Fruit fly (Drosophila melanogaster) whole organism, embryonic: ENCODE results near the gene Spn28Dc.

Experiments
- Asciz ChIP-seq: fragments of 200-800 bp; sonication (Bioruptor generic); optimal IDR thresholded peaks from 2 replicates; lab custom pipeline; 2017; ENCODE audit warnings: missing biosample characterization, mild to moderate bottlenecking, missing genetic modification characterization, missing genetic modification reagents
- Awh ChIP-seq: fragments of 200-800 bp; sonication (Bioruptor generic); IDR thresholded peaks from 2 replicates; pipeline ENCODE4, ENCODE4 v1.3.6; 2022; ENCODE audit warnings: missing biosample characterization, missing genetic modification characterization
- Bgb ChIP-seq: fragments of 200-800 bp; sonication (Bioruptor generic); IDR thresholded peaks from 2 replicates; pipeline ENCODE4 v1.3.6; 2022; ENCODE audit warnings: missing biosample characterization, missing genetic modification characterization; ENCODE audit not compliant: partially characterized antibody
- Blimp-1 ChIP-seq: fragments of 200-800 bp; sonication (Bioruptor generic); optimal IDR thresholded peaks from 3 replicates; lab custom pipeline; 2018; ENCODE audit warnings: missing biosample characterization, missing genetic modification characterization, mild to moderate bottlenecking, moderate library complexity, missing genetic modification reagents
- Bteb2 ChIP-seq: fragments of 200-800 bp; sonication (Bioruptor generic); optimal IDR thresholded peaks from 2 replicates; lab custom pipeline; 2016; ENCODE audit warnings: missing biosample characterization, missing genetic modification characterization
- CG10565 ChIP-seq: fragments of 200-800 bp; sonication (Bioruptor generic); optimal IDR thresholded peaks from 3 replicates; lab custom pipeline; 2016; ENCODE audit warnings: missing biosample characterization, mild to moderate bottlenecking, missing genetic modification characterization
- CG12299 ChIP-seq: fragments of 200-800 bp; sonication (Bioruptor generic); optimal IDR thresholded peaks from 2 replicates; lab custom pipeline; 2018; ENCODE audit warnings: missing biosample characterization, mild to moderate bottlenecking, missing genetic modification characterization
- CG12391 ChIP-seq: fragments of 200-800 bp; sonication (Bioruptor generic); optimal IDR thresholded peaks from 3 replicates; lab custom pipeline; 2018; ENCODE audit warnings: missing biosample characterization, mild to moderate bottlenecking, missing genetic modification characterization, moderate library complexity
- CG12659 ChIP-seq: fragments of 200-800 bp; sonication (Bioruptor generic); optimal IDR thresholded peaks from 3 replicates; lab custom pipeline; 2017; ENCODE audit warnings: mild to moderate bottlenecking, missing biosample characterization, missing genetic modification reagents, missing genetic modification characterization
- CG13775 ChIP-seq: fragments of 200-800 bp; sonication (Bioruptor generic); optimal IDR thresholded peaks from 3 replicates; lab custom pipeline; 2017; ENCODE audit warnings: missing biosample characterization, mild to moderate bottlenecking, missing genetic modification characterization
- CG17612 ChIP-seq: fragments of 200-800 bp; sonication (Bioruptor generic); IDR thresholded peaks from 2 replicates; pipeline ENCODE4 v1.3.6; 2022; ENCODE audit warnings: missing biosample characterization, missing genetic modification characterization
- CG2199 ChIP-seq: fragments of 200-800 bp; sonication (Bioruptor generic); IDR thresholded peaks from 3 replicates; pipeline ENCODE4 v1.3.6; 2022; ENCODE audit warnings: missing biosample characterization, missing genetic modification characterization
- CG2875 ChIP-seq: fragments of 200-800 bp; sonication (Bioruptor generic); optimal IDR thresholded peaks from 2 replicates; lab custom pipeline; 2017; ENCODE audit warnings: missing biosample characterization, mild to moderate bottlenecking, missing genetic modification characterization, missing genetic modification reagents
- CG33557 ChIP-seq: fragments of 200-800 bp; sonication (Bioruptor generic); optimal IDR thresholded peaks from 2 replicates; lab custom pipeline; 2019; ENCODE audit warnings: missing biosample characterization, mild to moderate bottlenecking, missing genetic modification characterization, moderate library complexity
- CG34224 ChIP-seq: fragments of 200-800 bp; sonication (Bioruptor generic); IDR thresholded peaks from 3 replicates; pipeline ENCODE4 v1.3.6; 2022; ENCODE audit warnings: missing biosample characterization, missing genetic modification characterization; ENCODE audit not compliant: partially characterized antibody
- CG6654 ChIP-seq: fragments of 200-800 bp; sonication (Bioruptor generic); optimal IDR thresholded peaks from 2 replicates; lab custom pipeline; 2017; ENCODE audit warnings: missing biosample characterization, mild to moderate bottlenecking, missing genetic modification characterization
- CG7357 ChIP-seq: fragments of 200-800 bp; sonication (Bioruptor generic); IDR thresholded peaks from 3 replicates; pipeline ENCODE4 v1.3.6; 2022; ENCODE audit warnings: missing biosample characterization, missing genetic modification characterization
- CG7745 ChIP-seq: fragments of 200-800 bp; sonication (Bioruptor generic); optimal IDR thresholded peaks from 2 replicates; lab custom pipeline; 2018; ENCODE audit warnings: missing biosample characterization, mild to moderate bottlenecking, missing genetic modification characterization, moderate library complexity
- Doc3 ChIP-seq: fragments of 200-800 bp; sonication (Bioruptor generic); IDR thresholded peaks from 3 replicates; pipeline ENCODE4 v1.3.6; 2022; ENCODE audit warnings: missing biosample characterization, missing genetic modification characterization; ENCODE audit not compliant: partially characterized antibody
- Eip74EF ChIP-seq, 2 experiments: fragments of 200-800 bp in 1 of 2; fragments of >200 bp in 1 of 2; sonication (Bioruptor generic) in 1 of 2; optimal IDR thresholded peaks; 2 replicates each; lab custom pipeline; 2017 to 2019; ENCODE audit warnings: missing biosample characterization in 2 of 2, missing genetic modification characterization in 2 of 2, mild to moderate bottlenecking in 1 of 2, moderate library complexity in 1 of 2
- H2.0 ChIP-seq: fragments of 200-800 bp; sonication (Bioruptor generic); IDR thresholded peaks from 2 replicates; pipeline ENCODE4 v1.3.6; 2022; ENCODE audit warnings: missing biosample characterization, missing genetic modification characterization
- Kr ChIP-seq: fragments of 200-800 bp; sonication (Bioruptor generic); optimal IDR thresholded peaks from 2 replicates; lab custom pipeline; 2017; ENCODE audit warnings: missing biosample characterization, mild to moderate bottlenecking, missing genetic modification characterization
- Lpt ChIP-seq: fragments of >200 bp; optimal IDR thresholded peaks from 2 replicates; lab custom pipeline; 2018; ENCODE audit warnings: missing biosample characterization, missing genetic modification characterization
- Opbp ChIP-seq: fragments of 200-800 bp; sonication (Bioruptor generic); IDR thresholded peaks from 3 replicates; pipeline ENCODE4 v1.3.6; 2022; ENCODE audit warnings: missing biosample characterization, missing genetic modification characterization; ENCODE audit not compliant: partially characterized antibody
- Sox100B ChIP-seq: fragments of 200-800 bp; sonication (Bioruptor generic); optimal IDR thresholded peaks from 3 replicates; lab custom pipeline; 2018; ENCODE audit warnings: missing biosample characterization, mild to moderate bottlenecking, missing genetic modification characterization
- Sry-β ChIP-seq: fragments of 200-800 bp; sonication (Bioruptor generic); optimal IDR thresholded peaks from 2 replicates; lab custom pipeline; 2018; ENCODE audit warnings: missing biosample characterization, mild to moderate bottlenecking, missing genetic modification characterization, moderate library complexity
- YL-1 ChIP-seq: fragments of 200-800 bp; sonication (Bioruptor generic); optimal IDR thresholded peaks from 3 replicates; lab custom pipeline; 2017; ENCODE audit warnings: missing biosample characterization, mild to moderate bottlenecking, missing genetic modification characterization
- bab2 ChIP-seq: fragments of 200-800 bp; sonication (Bioruptor generic); optimal IDR thresholded peaks from 2 replicates; lab custom pipeline; 2016; ENCODE audit warnings: missing biosample characterization, missing genetic modification characterization
- btn ChIP-seq: fragments of 200-800 bp; sonication (Bioruptor generic); optimal IDR thresholded peaks from 2 replicates; lab custom pipeline; 2016; ENCODE audit warnings: missing biosample characterization, missing genetic modification characterization
- caup ChIP-seq: fragments of 200-800 bp; sonication (Bioruptor generic); optimal IDR thresholded peaks from 3 replicates; lab custom pipeline; 2017; ENCODE audit warnings: missing biosample characterization, mild to moderate bottlenecking, missing genetic modification characterization, moderate library complexity; ENCODE audit not compliant: severe bottlenecking
- dimm ChIP-seq: fragments of 200-800 bp; sonication (Bioruptor generic); IDR thresholded peaks from 2 replicates; pipeline ENCODE4 v1.3.6; 2022; ENCODE audit warnings: missing biosample characterization, missing genetic modification characterization
- dysf ChIP-seq: fragments of 200-800 bp; sonication (Bioruptor generic); IDR thresholded peaks from 3 replicates; pipeline ENCODE4 v1.3.6; 2022; ENCODE audit warnings: missing biosample characterization, missing genetic modification characterization
- gfzf ChIP-seq: fragments of 200-800 bp; sonication (Bioruptor generic); optimal IDR thresholded peaks from 2 replicates; lab custom pipeline; 2016; ENCODE audit warnings: missing biosample characterization, mild to moderate bottlenecking, missing genetic modification characterization, moderate library complexity
- ind ChIP-seq: fragments of 200-800 bp; sonication (Bioruptor generic); optimal IDR thresholded peaks from 3 replicates; lab custom pipeline; 2016; ENCODE audit warnings: missing biosample characterization, missing genetic modification characterization
- insv ChIP-seq, 2 experiments: fragments of 200-800 bp; sonication (Bioruptor generic); optimal IDR thresholded peaks; 3 replicates each; lab custom pipeline; 2016 to 2018; ENCODE audit warnings: missing biosample characterization in 2 of 2, missing genetic modification characterization in 2 of 2
- mirr ChIP-seq: fragments of 200-800 bp; sonication (Bioruptor generic); optimal IDR thresholded peaks from 3 replicates; lab custom pipeline; 2018; ENCODE audit warnings: missing biosample characterization, mild to moderate bottlenecking, missing genetic modification characterization
- mld ChIP-seq: fragments of 200-800 bp; sonication (Bioruptor generic); IDR thresholded peaks from 3 replicates; pipeline ENCODE4 v1.3.6; 2022; ENCODE audit warnings: missing biosample characterization, missing genetic modification characterization; ENCODE audit not compliant: partially characterized antibody
- pros ChIP-seq: fragments of 200-800 bp; sonication (Bioruptor generic); optimal IDR thresholded peaks from 3 replicates; lab custom pipeline; 2019; ENCODE audit warnings: missing biosample characterization, mild to moderate bottlenecking, missing genetic modification characterization, moderate library complexity
- rib ChIP-seq: fragments of 200-800 bp; sonication (Bioruptor generic); IDR thresholded peaks from 2 replicates; pipeline ENCODE4 v1.3.6; 2022; ENCODE audit warnings: missing biosample characterization, missing genetic modification characterization
- sim ChIP-seq: fragments of 200-800 bp; sonication (Bioruptor generic); IDR thresholded peaks from 2 replicates; pipeline ENCODE4 v1.3.6; 2022; ENCODE audit warnings: missing biosample characterization, missing genetic modification characterization
- slou ChIP-seq: fragments of 200-800 bp; sonication (Bioruptor generic); optimal IDR thresholded peaks from 3 replicates; lab custom pipeline; 2016; ENCODE audit warnings: missing biosample characterization, missing genetic modification characterization
- sna ChIP-seq: fragments of 200-800 bp; sonication (Bioruptor generic); IDR thresholded peaks from 2 replicates; pipeline ENCODE4 v1.3.6; 2022; ENCODE audit warnings: missing biosample characterization, missing genetic modification characterization; ENCODE audit not compliant: partially characterized antibody
- trem ChIP-seq: fragments of 200-800 bp; optimal IDR thresholded peaks from 3 replicates; lab custom pipeline; 2019; ENCODE audit warnings: missing biosample characterization, mild to moderate bottlenecking, missing genetic modification characterization, moderate library complexity
- usp ChIP-seq: fragments of >200 bp; optimal IDR thresholded peaks from 2 replicates; lab custom pipeline; 2017; ENCODE audit warnings: missing biosample characterization, missing genetic modification characterization
- vnd ChIP-seq: fragments of 200-800 bp; sonication (Bioruptor generic); IDR thresholded peaks from 3 replicates; pipeline ENCODE4 v1.3.6; 2022; ENCODE audit warnings: missing biosample characterization, missing genetic modification characterization; ENCODE audit not compliant: partially characterized antibody
- vvl ChIP-seq: fragments of 200-800 bp; sonication (Bioruptor generic); IDR thresholded peaks from 2 replicates; pipeline ENCODE4 v1.3.6; 2022; ENCODE audit warnings: missing biosample characterization, missing genetic modification characterization
- wek ChIP-seq: fragments of 200-800 bp; sonication (Bioruptor generic); optimal IDR thresholded peaks from 3 replicates; lab custom pipeline; 2018; ENCODE audit warnings: missing biosample characterization, mild to moderate bottlenecking, missing genetic modification characterization, moderate library complexity

The Spn28Dc gene

dm6 chr2L:8007160-8007876 lies at the start of gene Spn28Dc (continued):
- no peak for TF ChIP-seq gfzf

- TF ChIP-seq CG7357 (GFP tag; lab: Robert Waterston, UW) (no peak), CG7745 (no peak), wek (GFP tag; lab: Kevin White, UChicago) (no peak), dysf (GFP tag; lab: Robert Waterston, UW) (no peak), Kr (GFP tag; lab: Kevin White, UChicago) (no peak), Blimp-1 (GFP tag; lab: Kevin White, UChicago) (peak; percentile 100), rib (GFP tag; lab: Robert Waterston, UW) (0 out of 2 replicates have a peak, but pooled peaks have one; percentile 35), caup (GFP tag; lab: Kevin White, UChicago) (no peak), insv (GFP tag; optimal IDR thresholded peaks at IDR 0.05; lab: Kevin White, UChicago) (no peak), CG2875 (GFP tag; lab: Kevin White, UChicago) (no peak), YL-1 (GFP tag; lab: Kevin White, UChicago) (peak; percentile 73), Sry-β (GFP tag; lab: Kevin White, UChicago) (no peak), usp (no peak), vnd (GFP tag; lab: Robert Waterston, UW) (peak; percentile 16), CG34224 (GFP tag; lab: Robert Waterston, UW) (peak; percentile 84), pros (GFP tag; lab: Kevin White, UChicago) (no peak), ind (GFP tag; lab: Kevin White, UChicago) (no peak), Bgb (GFP tag; lab: Robert Waterston, UW) (peak; percentile 77), dimm (GFP tag; lab: Robert Waterston, UW) (no peak), Asciz (GFP tag; lab: Kevin White, UChicago) (no peak), CG12299 (tag; lab: Kevin White, UChicago) (no peak), mirr (GFP tag; lab: Kevin White, UChicago) (no peak), btn (GFP tag; lab: Kevin White, UChicago) (no peak), CG2199 (GFP tag; lab: Robert Waterston, UW) (no peak), bab2 (GFP tag; lab: Kevin White, UChicago) (no peak), mld (GFP tag; lab: Robert Waterston, UW) (peak; percentile 47; the same call in 1 of the 3 replicates), CG12659 (no peak), CG33557 (GFP tag; lab: Kevin White, UChicago) (no peak), CG17612 (GFP tag; lab: Robert Waterston, UW) (no peak), Doc3 (GFP tag; lab: Robert Waterston, UW) (peak; percentile 31; the same call in 1 of the 3 replicates), Bteb2 (GFP tag; lab: Kevin White, UChicago) (no peak), Awh (no peak), Sox100B (GFP tag; lab: Kevin White, UChicago) (no peak), trem (tag; lab: Kevin White, UChicago) (peak; percentile 9), CG10565 (GFP tag; lab: Kevin White, UChicago) (no peak), CG6654 (GFP tag; lab: Kevin White, UChicago) (no peak), Opbp (GFP tag; lab: Robert Waterston, UW) (peak; percentile 78; the same call in 2 of the 3 replicates), vvl (peak; percentile 71; the same call in 1 of the 2 replicates), CG12391 (tag; lab: Kevin White, UChicago) (no peak), H2.0 (GFP tag; lab: Robert Waterston, UW) (no peak), slou (GFP tag; lab: Kevin White, UChicago) (no peak), CG13775 (GFP tag; lab: Kevin White, UChicago) (no peak), Lpt (GFP tag; lab: Kevin White, UChicago) (no peak), Eip74EF (GFP tag; optimal IDR thresholded peaks at IDR 0.05; lab: Kevin White, UChicago) (no peak), sna (GFP tag; lab: Robert Waterston, UW) (peak; percentile 55), sim (GFP tag; lab: Robert Waterston, UW) (no peak)
Observed at dm6 chr2L:8043282-8043668, 36.3 kb upstream of the Spn28Dc start, which contains the start of gene Megf8. TSS of gene Megf8 (plus strand) at chr2L:8043471.
